Worm (Caenorhabditis elegans) whole organism, L1 larva: ENCODE results near the gene atp-5.

Experiments used
- C04F5.9 ChIP-seq: sonication (generic microtip); optimal IDR thresholded peaks from 2 replicates; lab custom pipeline; 2016; ENCODE audit warnings: missing genetic modification characterization, missing compliant biosample characterization
- C16A3.4 ChIP-seq: fragments of 150-350 bp; optimal IDR thresholded peaks from 2 replicates; lab custom pipeline; 2014; ENCODE audit warnings: missing biosample characterization, missing genetic modification characterization
- C34B4.2 ChIP-seq: sonication (generic microtip); optimal IDR thresholded peaks from 2 replicates; lab custom pipeline; 2017; ENCODE audit warnings: mild to moderate bottlenecking, missing genetic modification characterization, missing compliant biosample characterization
- F16B12.6 ChIP-seq: fragments of 150-350 bp; optimal IDR thresholded peaks from 2 replicates; lab custom pipeline; 2014; ENCODE audit warnings: missing biosample characterization, missing genetic modification characterization
- Y116A8C.19 ChIP-seq: sonication (generic microtip); optimal IDR thresholded peaks from 2 replicates; lab custom pipeline; 2016; ENCODE audit warnings: missing compliant biosample characterization, missing genetic modification characterization, borderline replicate concordance
- alr-1 ChIP-seq: fragments of 200-800 bp; sonication (Bioruptor generic); optimal IDR thresholded peaks from 2 replicates; lab custom pipeline; 2018; ENCODE audit warnings: borderline replicate concordance, mild to moderate bottlenecking, missing genetic modification characterization, missing compliant biosample characterization
- ama-1 ChIP-seq: fragments of 150-350 bp; optimal IDR thresholded peaks from 2 replicates; lab custom pipeline; 2014
- ceh-8 ChIP-seq: fragments of 200-800 bp; sonication (Bioruptor generic); optimal IDR thresholded peaks from 2 replicates; lab custom pipeline; 2018; ENCODE audit warnings: mild to moderate bottlenecking, missing genetic modification characterization, moderate library complexity, missing compliant biosample characterization
- dpl-1 ChIP-seq, 3 experiments: fragments of 150-350 bp in 2 of 3; sonication (generic microtip) in 1 of 3; optimal IDR thresholded peaks; 2 replicates each; lab custom pipeline; 2014 to 2017; ENCODE audit warnings: missing biosample characterization in 3 of 3, missing genetic modification characterization in 3 of 3, missing genetic modification reagents in 3 of 3
- efl-1 ChIP-seq, 4 experiments: fragments of 150-350 bp; optimal IDR thresholded peaks in 3 of 4; peaks in 1 of 4; 1 replicate in 1 of 4; 2 replicates in 3 of 4; lab custom pipeline; 2014; ENCODE audit warnings: missing biosample characterization in 2 of 4, missing genetic modification characterization in 2 of 4, missing genetic modification reagents in 2 of 4
- egl-27 ChIP-seq, 2 experiments: fragments of 150-350 bp in 1 of 2; sonication (generic microtip); optimal IDR thresholded peaks; 3 replicates each; lab custom pipeline; 2017 to 2018; ENCODE audit warnings: missing biosample characterization in 2 of 2, missing genetic modification characterization in 2 of 2, missing genetic modification reagents in 2 of 2
- elt-2 ChIP-seq: sonication (generic microtip); optimal IDR thresholded peaks from 2 replicates; lab custom pipeline; 2016; ENCODE audit warnings: missing genetic modification characterization, mild to moderate bottlenecking, inconsistent platforms, missing compliant biosample characterization, missing genetic modification reagents
- elt-3 ChIP-seq, 6 experiments: fragments of 150-350 bp in 1 of 6; sonication (generic microtip); optimal IDR thresholded peaks; 2 replicates each; lab custom pipeline; 2017 to 2018; ENCODE audit warnings: missing biosample characterization in 6 of 6, missing genetic modification characterization in 6 of 6, inconsistent platforms in 1 of 6
- fkh-10 ChIP-seq: sonication (generic microtip); optimal IDR thresholded peaks from 2 replicates; lab custom pipeline; 2017; ENCODE audit warnings: missing biosample characterization, missing genetic modification reagents, missing genetic modification characterization
- fkh-8 ChIP-seq: sonication (generic microtip); optimal IDR thresholded peaks from 2 replicates; lab custom pipeline; 2016; ENCODE audit warnings: mild to moderate bottlenecking, missing genetic modification characterization, missing compliant biosample characterization
- fos-1 ChIP-seq: fragments of 150-350 bp; optimal IDR thresholded peaks from 2 replicates; lab custom pipeline; 2014; ENCODE audit warnings: missing biosample characterization, missing genetic modification characterization
- grh-1 ChIP-seq: fragments of 200-800 bp; sonication (Bioruptor generic); IDR thresholded peaks from 2 replicates; pipeline ENCODE4 v1.3.6; 2022; ENCODE audit warnings: missing genetic modification reagents, missing genetic modification characterization, missing compliant biosample characterization
- hlh-17 ChIP-seq: fragments of 200-800 bp; sonication (Bioruptor generic); optimal IDR thresholded peaks from 2 replicates; lab custom pipeline; 2018; ENCODE audit warnings: missing genetic modification characterization, mild to moderate bottlenecking, missing compliant biosample characterization, moderate library complexity, borderline replicate concordance
- hlh-4 ChIP-seq: sonication (generic microtip); optimal IDR thresholded peaks from 2 replicates; lab custom pipeline; 2016; ENCODE audit warnings: mild to moderate bottlenecking, missing genetic modification characterization, missing compliant biosample characterization
- irx-1 ChIP-seq: sonication (generic microtip); optimal IDR thresholded peaks from 2 replicates; lab custom pipeline; 2016; ENCODE audit warnings: missing genetic modification characterization, missing compliant biosample characterization
- jun-1 ChIP-seq: fragments of 150-350 bp; optimal IDR thresholded peaks from 2 replicates; lab custom pipeline; 2014; ENCODE audit warnings: missing biosample characterization, missing genetic modification reagents, missing genetic modification characterization
- lin-14 ChIP-seq: fragments of 200-800 bp; sonication (Bioruptor generic); optimal IDR thresholded peaks from 2 replicates; lab custom pipeline; 2018; ENCODE audit warnings: mild to moderate bottlenecking, missing genetic modification characterization, moderate library complexity, missing compliant biosample characterization
- lin-35 ChIP-seq, 2 experiments: fragments of 150-350 bp; optimal IDR thresholded peaks; 2 replicates each; lab custom pipeline; 2014; ENCODE audit warnings: missing biosample characterization in 2 of 2, missing genetic modification characterization in 2 of 2, missing genetic modification reagents in 2 of 2
- mab-9 ChIP-seq: fragments of 200-800 bp; sonication (Bioruptor generic); IDR thresholded peaks from 2 replicates; pipeline ENCODE4 v1.3.6; 2022; ENCODE audit warnings: missing genetic modification reagents, missing genetic modification characterization, missing compliant biosample characterization
- mdl-1 ChIP-seq, 2 experiments: fragments of 150-350 bp; optimal IDR thresholded peaks; 2 replicates each; lab custom pipeline; 2014 to 2017; ENCODE audit warnings: missing biosample characterization in 2 of 2, missing genetic modification characterization in 2 of 2, inconsistent platforms in 1 of 2
- mep-1 ChIP-seq: fragments of 150-350 bp; optimal IDR thresholded peaks from 2 replicates; lab custom pipeline; 2014; ENCODE audit warnings: missing biosample characterization, missing genetic modification characterization
- nhr-12 ChIP-seq: sonication (generic microtip); optimal IDR thresholded peaks from 2 replicates; lab custom pipeline; 2017; ENCODE audit warnings: missing biosample characterization, missing genetic modification characterization
- nhr-20 ChIP-seq: sonication (generic microtip); optimal IDR thresholded peaks from 2 replicates; lab custom pipeline; 2016; ENCODE audit warnings: mild to moderate bottlenecking, missing genetic modification characterization, missing compliant biosample characterization
- nhr-237 ChIP-seq: fragments of 150-350 bp; optimal IDR thresholded peaks from 2 replicates; lab custom pipeline; 2014; ENCODE audit warnings: missing biosample characterization, missing genetic modification characterization
- nhr-28 ChIP-seq: fragments of 150-350 bp; optimal IDR thresholded peaks from 2 replicates; lab custom pipeline; 2014; ENCODE audit warnings: missing biosample characterization, missing genetic modification characterization
- nhr-47 ChIP-seq: sonication (generic microtip); optimal IDR thresholded peaks from 2 replicates; lab custom pipeline; 2016; ENCODE audit warnings: mild to moderate bottlenecking, missing genetic modification characterization, moderate library complexity, missing compliant biosample characterization
- nhr-71 ChIP-seq: sonication (generic microtip); optimal IDR thresholded peaks from 2 replicates; lab custom pipeline; 2016; ENCODE audit warnings: mild to moderate bottlenecking, missing genetic modification characterization, moderate library complexity, missing compliant biosample characterization
- nhr-76 ChIP-seq: sonication (generic microtip); optimal IDR thresholded peaks from 2 replicates; lab custom pipeline; 2017; ENCODE audit warnings: missing biosample characterization, missing genetic modification characterization
- nhr-85 ChIP-seq: sonication (generic microtip); peaks from one replicate; lab custom pipeline; 2016; ENCODE audit warnings: missing genetic modification characterization, inconsistent platforms, missing compliant biosample characterization
- nhr-90 ChIP-seq: sonication (generic microtip); optimal IDR thresholded peaks from 2 replicates; lab custom pipeline; 2016; ENCODE audit warnings: mild to moderate bottlenecking, missing genetic modification characterization, missing compliant biosample characterization; ENCODE audit not compliant: poor library complexity
- pax-3 ChIP-seq: fragments of 200-800 bp; sonication (Bioruptor generic); optimal IDR thresholded peaks from 2 replicates; lab custom pipeline; 2018; ENCODE audit warnings: mild to moderate bottlenecking, missing genetic modification characterization, moderate library complexity, missing compliant biosample characterization
- rnt-1 ChIP-seq: sonication (generic microtip); optimal IDR thresholded peaks from 2 replicates; lab custom pipeline; 2016; ENCODE audit warnings: mild to moderate bottlenecking, missing genetic modification characterization, moderate library complexity, missing compliant biosample characterization
- snu-23 ChIP-seq: sonication (generic microtip); optimal IDR thresholded peaks from 2 replicates; lab custom pipeline; 2016; ENCODE audit warnings: missing genetic modification characterization, missing compliant biosample characterization
- sptf-1 ChIP-seq: fragments of 150-350 bp; optimal IDR thresholded peaks from 2 replicates; lab custom pipeline; 2014; ENCODE audit warnings: missing biosample characterization, missing genetic modification characterization
- swsn-7 ChIP-seq: sonication (generic microtip); optimal IDR thresholded peaks from 2 replicates; lab custom pipeline; 2016; ENCODE audit warnings: missing genetic modification characterization, missing compliant biosample characterization
- tlp-1 ChIP-seq: fragments of 150-350 bp; optimal IDR thresholded peaks from 2 replicates; lab custom pipeline; 2014; ENCODE audit warnings: missing biosample characterization, missing genetic modification characterization
- unc-130 ChIP-seq: fragments of 150-350 bp; optimal IDR thresholded peaks from 2 replicates; lab custom pipeline; 2017; ENCODE audit warnings: missing biosample characterization, missing genetic modification characterization, inconsistent platforms
- unc-86 ChIP-seq: sonication (generic microtip); optimal IDR thresholded peaks from 2 replicates; lab custom pipeline; 2016; ENCODE audit warnings: missing genetic modification characterization, missing compliant biosample characterization
- unc-98 ChIP-seq: fragments of 200-800 bp; sonication (Bioruptor generic); IDR thresholded peaks from 2 replicates; pipeline ENCODE4 v1.3.6; 2022; ENCODE audit warnings: missing genetic modification characterization, missing compliant biosample characterization
- ztf-11 ChIP-seq, 2 experiments: sonication (generic microtip); optimal IDR thresholded peaks; 2 replicates each; lab custom pipeline; 2016 to 2017; ENCODE audit warnings: missing genetic modification characterization in 2 of 2, missing biosample characterization in 1 of 2, missing compliant biosample characterization in 1 of 2
- ztf-4 ChIP-seq: fragments of 150-350 bp; optimal IDR thresholded peaks from 2 replicates; lab custom pipeline; 2014; ENCODE audit warnings: missing biosample characterization, missing genetic modification characterization

Gene atp-5

ce11 chrV:11118179-11118725, 5.4 kb downstream of the atp-5 start:
- TF ChIP-seq nhr-90 (peak; percentile 61), nhr-85 (tag; lab: Kevin White, UChicago) (no peak), ztf-11 (tag; optimal IDR thresholded peaks at IDR 0.05; lab: Kevin White, UChicago) (peak in 1 of 2 experiments; percentile 3), grh-1 (GFP tag; lab: Robert Waterston, UW) (no peak), ztf-4 (tag; lab: Kevin White, UChicago) (peak; percentile 60), efl-1 (optimal IDR thresholded peaks at IDR 0.05; lab: Kevin White, UChicago) (peak in 1 of 2 experiments; percentile 15), efl-1 (GFP tag; optimal IDR thresholded peaks at IDR 0.05 in 1 of 2; lab: Kevin White, UChicago) (peak in 1 of 2 experiments; percentile 71), nhr-20 (tag; lab: Kevin White, UChicago) (peak; percentile 16), nhr-47 (tag; lab: Kevin White, UChicago) (peak; percentile 15), nhr-71 (tag; lab: Kevin White, UChicago) (peak; percentile 56), lin-35 (GFP tag; optimal IDR thresholded peaks at IDR 0.05; lab: Kevin White, UChicago) (peak in 1 of 2 experiments; percentile 11), ama-1 (lab: Kevin White, UChicago) (peak; percentile 20), swsn-7 (tag; lab: Kevin White, UChicago) (no peak)
- TF ChIP-seq, all 84 proteins: peak for 9

- TF ChIP-seq nhr-47 (tag; lab: Kevin White, UChicago) (no peak), lin-14 (GFP tag; lab: Kevin White, UChicago) (no peak), tlp-1 (no peak), unc-130 (no peak), nhr-237 (tag; lab: Kevin White, UChicago) (no peak), ceh-8 (no peak)
These were observed 10.1 kb downstream of the atp-5 start, which contains the start of gene math-33 for ce11 chrV:11113607-11114006. TSS of gene math-33 (plus strand) at chrV:11113907.

ce11 chrV:11113041-11113574, 10.6 kb downstream of the atp-5 start, which contains the start of gene erfa-3:
TSS of gene erfa-3 (minus strand) at chrV:11113091.
- TF ChIP-seq sptf-1, result no peak
- TF ChIP-seq Y116A8C.19 (tag; lab: Kevin White, UChicago), result no peak
- peak; percentile 28 for TF ChIP-seq ceh-8
- peak; percentile 54 for TF ChIP-seq elt-2 (tag; lab: Kevin White, UChicago)
- TF ChIP-seq fkh-10, result no peak
- no peak for TF ChIP-seq hlh-4 (tag; lab: Kevin White, UChicago)
- peak; percentile 33 for TF ChIP-seq jun-1 (tag; lab: Kevin White, UChicago)
- TF ChIP-seq snu-23 (GFP tag; lab: Kevin White, UChicago), result peak; percentile 73
- peak; percentile 27 for TF ChIP-seq ztf-4 (tag; lab: Kevin White, UChicago)
- TF ChIP-seq alr-1, result no peak
- TF ChIP-seq unc-86 (tag; lab: Kevin White, UChicago), result peak; percentile 38
- no peak for TF ChIP-seq pax-3 (tag; lab: Kevin White, UChicago)
- TF ChIP-seq lin-35 (GFP tag; optimal IDR thresholded peaks at IDR 0.05; lab: Kevin White, UChicago), result peak; percentile 40 to 72
- peak; percentile 67 for TF ChIP-seq C16A3.4
- no peak for TF ChIP-seq F16B12.6 (tag; lab: Kevin White, UChicago)
- peak in 1 of 2 experiments; percentile 48 for TF ChIP-seq ztf-11 (tag; optimal IDR thresholded peaks at IDR 0.05; lab: Kevin White, UChicago)
- TF ChIP-seq unc-98 (GFP tag; lab: Robert Waterston, UW), result no peak
- peak; percentile 44 for TF ChIP-seq irx-1 (tag; lab: Kevin White, UChicago)
- TF ChIP-seq egl-27 (tag; optimal IDR thresholded peaks at IDR 0.05; lab: Kevin White, UChicago), result no peak
- no peak for TF ChIP-seq nhr-12 (tag; lab: Kevin White, UChicago)
- no peak for TF ChIP-seq fos-1
- TF ChIP-seq rnt-1 (tag; lab: Kevin White, UChicago), result peak; percentile 85
- peak in 1 of 2 experiments; percentile 64 for TF ChIP-seq mdl-1 (tag; optimal IDR thresholded peaks at IDR 0.05; lab: Kevin White, UChicago)
- peak; percentile 70 for TF ChIP-seq nhr-71 (tag; lab: Kevin White, UChicago)
- TF ChIP-seq fkh-8, result peak; percentile 24
- TF ChIP-seq nhr-76 (tag; lab: Kevin White, UChicago), result peak; percentile 68
- TF ChIP-seq hlh-17, result no peak
- TF ChIP-seq dpl-1 (GFP tag; optimal IDR thresholded peaks at IDR 0.05; lab: Kevin White, UChicago), result peak; percentile 55 to 62 (median 59)
- TF ChIP-seq elt-3 (tag; optimal IDR thresholded peaks at IDR 0.05; lab: Kevin White, UChicago), result peak in 1 of 6 experiments; percentile 54
- TF ChIP-seq C34B4.2, result no peak
- TF ChIP-seq mab-9 (GFP tag; lab: Robert Waterston, UW), result no peak
- TF ChIP-seq lin-14 (GFP tag; lab: Kevin White, UChicago), result peak; percentile 59
- TF ChIP-seq mep-1 (tag; lab: Kevin White, UChicago), result peak; percentile 46
- no peak for TF ChIP-seq nhr-28
- TF ChIP-seq C04F5.9 (tag; lab: Kevin White, UChicago), result no peak
